Worm (Caenorhabditis elegans) whole organism, L1 larva: ENCODE measurements around the gene Y55F3AM.9.

Experiments
- C04F5.9 ChIP-seq: sonication (generic microtip); optimal IDR thresholded peaks from 2 replicates; lab custom pipeline; 2016; ENCODE audit warnings: missing genetic modification characterization, missing compliant biosample characterization
- C34B4.2 ChIP-seq: sonication (generic microtip); optimal IDR thresholded peaks from 2 replicates; lab custom pipeline; 2017; ENCODE audit warnings: mild to moderate bottlenecking, missing genetic modification characterization, missing compliant biosample characterization
- Y116A8C.19 ChIP-seq: sonication (generic microtip); optimal IDR thresholded peaks from 2 replicates; lab custom pipeline; 2016; ENCODE audit warnings: missing compliant biosample characterization, missing genetic modification characterization, borderline replicate concordance
- alr-1 ChIP-seq: fragments of 200-800 bp; sonication (Bioruptor generic); optimal IDR thresholded peaks from 2 replicates; lab custom pipeline; 2018; ENCODE audit warnings: borderline replicate concordance, mild to moderate bottlenecking, missing genetic modification characterization, missing compliant biosample characterization
- aly-2 ChIP-seq: fragments of 150-350 bp; optimal IDR thresholded peaks from 2 replicates; lab custom pipeline; 2014; ENCODE audit warnings: missing biosample characterization, missing genetic modification characterization
- blmp-1 ChIP-seq: fragments of 150-350 bp; optimal IDR thresholded peaks from 2 replicates; lab custom pipeline; 2014; ENCODE audit warnings: missing biosample characterization, missing genetic modification characterization
- ceh-63 ChIP-seq: fragments of 200-800 bp; sonication (Bioruptor generic); optimal IDR thresholded peaks from 2 replicates; lab custom pipeline; 2018; ENCODE audit warnings: mild to moderate bottlenecking, missing genetic modification characterization, missing compliant biosample characterization
- ceh-82 ChIP-seq, 3 experiments: fragments of 150-350 bp in 1 of 3; sonication (generic microtip) in 2 of 3; optimal IDR thresholded peaks; 2 replicates each; lab custom pipeline; 2014 to 2017; ENCODE audit warnings: missing biosample characterization in 3 of 3, missing genetic modification characterization in 3 of 3
- ces-1 ChIP-seq: fragments of 150-350 bp; optimal IDR thresholded peaks from 2 replicates; lab custom pipeline; 2014; ENCODE audit warnings: missing biosample characterization, missing genetic modification reagents, missing genetic modification characterization
- dpl-1 ChIP-seq, 3 experiments: fragments of 150-350 bp in 2 of 3; sonication (generic microtip) in 1 of 3; optimal IDR thresholded peaks; 2 replicates each; lab custom pipeline; 2014 to 2017; ENCODE audit warnings: missing biosample characterization in 3 of 3, missing genetic modification characterization in 3 of 3, missing genetic modification reagents in 3 of 3
- dsc-1 ChIP-seq: sonication (generic microtip); optimal IDR thresholded peaks from 2 replicates; lab custom pipeline; 2016; ENCODE audit warnings: mild to moderate bottlenecking, missing genetic modification characterization, missing compliant biosample characterization
- efl-1 ChIP-seq, 4 experiments: fragments of 150-350 bp; optimal IDR thresholded peaks in 3 of 4; peaks in 1 of 4; 1 replicate in 1 of 4; 2 replicates in 3 of 4; lab custom pipeline; 2014; ENCODE audit warnings: missing biosample characterization in 2 of 4, missing genetic modification characterization in 2 of 4, missing genetic modification reagents in 2 of 4
- efl-3 ChIP-seq: fragments of 200-800 bp; sonication (Bioruptor generic); optimal IDR thresholded peaks from 2 replicates; lab custom pipeline; 2018; ENCODE audit warnings: mild to moderate bottlenecking, missing genetic modification characterization, missing compliant biosample characterization
- egl-27 ChIP-seq, 2 experiments: fragments of 150-350 bp in 1 of 2; sonication (generic microtip); optimal IDR thresholded peaks; 3 replicates each; lab custom pipeline; 2017 to 2018; ENCODE audit warnings: missing biosample characterization in 2 of 2, missing genetic modification characterization in 2 of 2, missing genetic modification reagents in 2 of 2
- elt-2 ChIP-seq: sonication (generic microtip); optimal IDR thresholded peaks from 2 replicates; lab custom pipeline; 2016; ENCODE audit warnings: missing genetic modification characterization, mild to moderate bottlenecking, inconsistent platforms, missing compliant biosample characterization, missing genetic modification reagents
- elt-3 ChIP-seq, 6 experiments: fragments of 150-350 bp in 1 of 6; sonication (generic microtip); optimal IDR thresholded peaks; 2 replicates each; lab custom pipeline; 2017 to 2018; ENCODE audit warnings: missing biosample characterization in 6 of 6, missing genetic modification characterization in 6 of 6, inconsistent platforms in 1 of 6
- ets-5 ChIP-seq: fragments of 200-800 bp; sonication (Bioruptor generic); IDR thresholded peaks from 2 replicates; pipeline ENCODE4 v1.3.6; 2022; ENCODE audit warnings: missing genetic modification characterization, missing compliant biosample characterization
- fkh-10 ChIP-seq: sonication (generic microtip); optimal IDR thresholded peaks from 2 replicates; lab custom pipeline; 2017; ENCODE audit warnings: missing biosample characterization, missing genetic modification reagents, missing genetic modification characterization
- fkh-8 ChIP-seq: sonication (generic microtip); optimal IDR thresholded peaks from 2 replicates; lab custom pipeline; 2016; ENCODE audit warnings: mild to moderate bottlenecking, missing genetic modification characterization, missing compliant biosample characterization
- hlh-17 ChIP-seq: fragments of 200-800 bp; sonication (Bioruptor generic); optimal IDR thresholded peaks from 2 replicates; lab custom pipeline; 2018; ENCODE audit warnings: missing genetic modification characterization, mild to moderate bottlenecking, missing compliant biosample characterization, moderate library complexity, borderline replicate concordance
- hpl-2 ChIP-seq: fragments of 150-350 bp; optimal IDR thresholded peaks from 2 replicates; lab custom pipeline; 2014; ENCODE audit warnings: missing biosample characterization, missing genetic modification reagents, missing genetic modification characterization
- irx-1 ChIP-seq: sonication (generic microtip); optimal IDR thresholded peaks from 2 replicates; lab custom pipeline; 2016; ENCODE audit warnings: missing genetic modification characterization, missing compliant biosample characterization
- isw-1 ChIP-seq: fragments of 200-800 bp; sonication (Bioruptor generic); IDR thresholded peaks from 2 replicates; pipeline ENCODE4 v1.3.6; 2022; ENCODE audit warnings: missing genetic modification characterization, missing compliant biosample characterization
- jun-1 ChIP-seq: fragments of 150-350 bp; optimal IDR thresholded peaks from 2 replicates; lab custom pipeline; 2014; ENCODE audit warnings: missing biosample characterization, missing genetic modification reagents, missing genetic modification characterization
- lin-14 ChIP-seq: fragments of 200-800 bp; sonication (Bioruptor generic); optimal IDR thresholded peaks from 2 replicates; lab custom pipeline; 2018; ENCODE audit warnings: mild to moderate bottlenecking, missing genetic modification characterization, moderate library complexity, missing compliant biosample characterization
- lin-15B ChIP-seq: fragments of 150-350 bp; sonication (generic microtip); optimal IDR thresholded peaks from 3 replicates; lab custom pipeline; 2014; ENCODE audit warnings: missing biosample characterization, missing genetic modification characterization
- lin-35 ChIP-seq, 2 experiments: fragments of 150-350 bp; optimal IDR thresholded peaks; 2 replicates each; lab custom pipeline; 2014; ENCODE audit warnings: missing biosample characterization in 2 of 2, missing genetic modification characterization in 2 of 2, missing genetic modification reagents in 2 of 2
- lin-39 ChIP-seq: fragments of 150-350 bp; optimal IDR thresholded peaks from 2 replicates; lab custom pipeline; 2014; ENCODE audit warnings: missing biosample characterization, missing genetic modification reagents, missing genetic modification characterization
- lsy-2 ChIP-seq, 2 experiments: fragments of 150-350 bp; optimal IDR thresholded peaks; 2 replicates each; lab custom pipeline; 2014; ENCODE audit warnings: missing biosample characterization in 2 of 2, missing genetic modification characterization in 2 of 2
- mef-2 ChIP-seq: fragments of 150-350 bp; optimal IDR thresholded peaks from 2 replicates; lab custom pipeline; 2014; ENCODE audit warnings: missing biosample characterization, missing genetic modification characterization
- mep-1 ChIP-seq: fragments of 150-350 bp; optimal IDR thresholded peaks from 2 replicates; lab custom pipeline; 2014; ENCODE audit warnings: missing biosample characterization, missing genetic modification characterization
- nhr-11 ChIP-seq: fragments of 150-350 bp; optimal IDR thresholded peaks from 2 replicates; lab custom pipeline; 2014; ENCODE audit warnings: missing biosample characterization, missing genetic modification characterization
- nhr-20 ChIP-seq: sonication (generic microtip); optimal IDR thresholded peaks from 2 replicates; lab custom pipeline; 2016; ENCODE audit warnings: mild to moderate bottlenecking, missing genetic modification characterization, missing compliant biosample characterization
- nhr-28 ChIP-seq: fragments of 150-350 bp; optimal IDR thresholded peaks from 2 replicates; lab custom pipeline; 2014; ENCODE audit warnings: missing biosample characterization, missing genetic modification characterization
- nhr-71 ChIP-seq: sonication (generic microtip); optimal IDR thresholded peaks from 2 replicates; lab custom pipeline; 2016; ENCODE audit warnings: mild to moderate bottlenecking, missing genetic modification characterization, moderate library complexity, missing compliant biosample characterization
- nhr-76 ChIP-seq: sonication (generic microtip); optimal IDR thresholded peaks from 2 replicates; lab custom pipeline; 2017; ENCODE audit warnings: missing biosample characterization, missing genetic modification characterization
- nhr-85 ChIP-seq: sonication (generic microtip); peaks from one replicate; lab custom pipeline; 2016; ENCODE audit warnings: missing genetic modification characterization, inconsistent platforms, missing compliant biosample characterization
- pag-3 ChIP-seq: sonication (generic microtip); optimal IDR thresholded peaks from 2 replicates; lab custom pipeline; 2017; ENCODE audit warnings: missing genetic modification characterization, mild to moderate bottlenecking, missing compliant biosample characterization, antibody characterized with exemption, borderline replicate concordance; ENCODE audit not compliant: insufficient read depth
- pax-3 ChIP-seq: fragments of 200-800 bp; sonication (Bioruptor generic); optimal IDR thresholded peaks from 2 replicates; lab custom pipeline; 2018; ENCODE audit warnings: mild to moderate bottlenecking, missing genetic modification characterization, moderate library complexity, missing compliant biosample characterization
- skn-1 ChIP-seq: fragments of 150-350 bp; optimal IDR thresholded peaks from 2 replicates; lab custom pipeline; 2014; ENCODE audit warnings: missing biosample characterization, missing genetic modification characterization
- snu-23 ChIP-seq: sonication (generic microtip); optimal IDR thresholded peaks from 2 replicates; lab custom pipeline; 2016; ENCODE audit warnings: missing genetic modification characterization, missing compliant biosample characterization
- tbx-2 ChIP-seq: sonication (generic microtip); optimal IDR thresholded peaks from 2 replicates; lab custom pipeline; 2016; ENCODE audit warnings: missing genetic modification characterization, missing compliant biosample characterization
- unc-130 ChIP-seq: fragments of 150-350 bp; optimal IDR thresholded peaks from 2 replicates; lab custom pipeline; 2017; ENCODE audit warnings: missing biosample characterization, missing genetic modification characterization, inconsistent platforms
- unc-30 ChIP-seq: sonication (generic microtip); optimal IDR thresholded peaks from 2 replicates; lab custom pipeline; 2017; ENCODE audit warnings: missing biosample characterization, missing genetic modification characterization
- unc-62 ChIP-seq: fragments of 150-350 bp; optimal IDR thresholded peaks from 2 replicates; lab custom pipeline; 2014; ENCODE audit warnings: missing biosample characterization, missing genetic modification reagents, missing genetic modification characterization
- zip-4 ChIP-seq: fragments of 200-800 bp; sonication (Bioruptor generic); optimal IDR thresholded peaks from 2 replicates; lab custom pipeline; 2018; ENCODE audit warnings: mild to moderate bottlenecking, missing genetic modification characterization, moderate library complexity, missing compliant biosample characterization
- ztf-11 ChIP-seq, 2 experiments: sonication (generic microtip); optimal IDR thresholded peaks; 2 replicates each; lab custom pipeline; 2016 to 2017; ENCODE audit warnings: missing genetic modification characterization in 2 of 2, missing biosample characterization in 1 of 2, missing compliant biosample characterization in 1 of 2
- ztf-4 ChIP-seq: fragments of 150-350 bp; optimal IDR thresholded peaks from 2 replicates; lab custom pipeline; 2014; ENCODE audit warnings: missing biosample characterization, missing genetic modification characterization

Y55F3AM.9 gene

ce11 chrIV:959221-959620 is 50.3 kb downstream of the Y55F3AM.9 start, which contains the start of gene plx-1:
Gene plx-1 (plus strand): TSS chrIV:959521.
- TF ChIP-seq hpl-2 (GFP tag; lab: Kevin White, UChicago) (no peak), aly-2 (tag; lab: Kevin White, UChicago) (no peak), jun-1 (tag; lab: Kevin White, UChicago) (no peak), blmp-1 (tag; lab: Kevin White, UChicago) (no peak)

- no peak for TF ChIP-seq alr-1 (tag; lab: Kevin White, UChicago)
- TF ChIP-seq Y116A8C.19 (tag; lab: Kevin White, UChicago): no peak
- no peak for TF ChIP-seq unc-62 (GFP tag; lab: Kevin White, UChicago)
- TF ChIP-seq nhr-28: no peak
- TF ChIP-seq unc-130 (tag; lab: Kevin White, UChicago): peak; percentile 69
- peak; percentile 69 to 71 for TF ChIP-seq lsy-2 (tag; optimal IDR thresholded peaks at IDR 0.05; lab: Kevin White, UChicago)
- peak; percentile 27 for TF ChIP-seq efl-3 (GFP tag; lab: Kevin White, UChicago)
- TF ChIP-seq dsc-1 (tag; lab: Kevin White, UChicago): peak; percentile 85
- peak; percentile 89 for TF ChIP-seq snu-23 (GFP tag; lab: Kevin White, UChicago)
- TF ChIP-seq C04F5.9 (tag; lab: Kevin White, UChicago): peak; percentile 20
- TF ChIP-seq zip-4 (GFP tag; lab: Kevin White, UChicago): peak; percentile 6
- no peak for TF ChIP-seq pax-3 (tag; lab: Kevin White, UChicago)
- peak; percentile 61 for TF ChIP-seq tbx-2 (tag; lab: Kevin White, UChicago)
- TF ChIP-seq pag-3 (tag; lab: Kevin White, UChicago): no peak
- TF ChIP-seq efl-1 (optimal IDR thresholded peaks at IDR 0.05; lab: Kevin White, UChicago): peak; percentile 64 to 65
- TF ChIP-seq efl-1 (GFP tag; optimal IDR thresholded peaks at IDR 0.05 in 1 of 2; lab: Kevin White, UChicago): peak; percentile 46 to 96
- TF ChIP-seq ces-1 (GFP tag; lab: Kevin White, UChicago): no peak
- no peak for TF ChIP-seq aly-2 (tag; lab: Kevin White, UChicago)
- no peak for TF ChIP-seq unc-30 (tag; lab: Kevin White, UChicago)
- no peak for TF ChIP-seq ets-5 (GFP tag; lab: Robert Waterston, UW)
- TF ChIP-seq irx-1 (tag; lab: Kevin White, UChicago): peak; percentile 64
- TF ChIP-seq nhr-76: no peak
- peak; percentile 58 for TF ChIP-seq lin-39 (tag; lab: Kevin White, UChicago)
- peak in 1 of 2 experiments; percentile 13 for TF ChIP-seq egl-27 (tag; optimal IDR thresholded peaks at IDR 0.05; lab: Kevin White, UChicago)
- TF ChIP-seq hpl-2 (GFP tag; lab: Kevin White, UChicago): peak; percentile 7
- peak; percentile 4 for TF ChIP-seq skn-1 (tag; lab: Kevin White, UChicago)
- no peak for TF ChIP-seq mef-2 (tag; lab: Kevin White, UChicago)
- TF ChIP-seq nhr-85: peak; percentile 96
- peak in 4 of 6 experiments; percentile 10 to 72 (median 38) for TF ChIP-seq elt-3 (tag; optimal IDR thresholded peaks at IDR 0.05; lab: Kevin White, UChicago)
- TF ChIP-seq lin-14 (GFP tag; lab: Kevin White, UChicago): peak; percentile 94
- TF ChIP-seq mep-1 (tag; lab: Kevin White, UChicago): peak; percentile 84
- TF ChIP-seq nhr-20 (tag; lab: Kevin White, UChicago): peak; percentile 86
- peak; percentile 46 for TF ChIP-seq elt-2
- TF ChIP-seq ceh-63: no peak
- TF ChIP-seq nhr-71 (tag; lab: Kevin White, UChicago): peak; percentile 92
- peak; percentile 41 to 59 (median 55) for TF ChIP-seq dpl-1 (GFP tag; optimal IDR thresholded peaks at IDR 0.05; lab: Kevin White, UChicago)
- TF ChIP-seq lin-15B: no peak
- no peak for TF ChIP-seq fkh-10 (GFP tag; lab: Kevin White, UChicago)
- peak in 1 of 2 experiments; percentile 23 for TF ChIP-seq ztf-11 (tag; optimal IDR thresholded peaks at IDR 0.05; lab: Kevin White, UChicago)
- TF ChIP-seq ztf-4: peak; percentile 70
- TF ChIP-seq blmp-1 (tag; lab: Kevin White, UChicago): peak; percentile 73
- TF ChIP-seq nhr-11: peak; percentile 36
- TF ChIP-seq ceh-82 (tag; optimal IDR thresholded peaks at IDR 0.05; lab: Kevin White, UChicago): peak in 2 of 3 experiments; percentile 3 to 22
- no peak for TF ChIP-seq hlh-17 (GFP tag; lab: Kevin White, UChicago)
- no peak for TF ChIP-seq fkh-8
- TF ChIP-seq C34B4.2 (tag; lab: Kevin White, UChicago): no peak
- TF ChIP-seq isw-1: no peak
- TF ChIP-seq jun-1 (tag; lab: Kevin White, UChicago): peak; percentile 68
- TF ChIP-seq lin-35 (GFP tag; optimal IDR thresholded peaks at IDR 0.05; lab: Kevin White, UChicago): peak; percentile 64 to 75
Observed at ce11 chrIV:957820-958219, 51.7 kb downstream of the Y55F3AM.9 start.
